Fruit fly (Drosophila melanogaster): ENCODE data around the gene spen.

DNA sequence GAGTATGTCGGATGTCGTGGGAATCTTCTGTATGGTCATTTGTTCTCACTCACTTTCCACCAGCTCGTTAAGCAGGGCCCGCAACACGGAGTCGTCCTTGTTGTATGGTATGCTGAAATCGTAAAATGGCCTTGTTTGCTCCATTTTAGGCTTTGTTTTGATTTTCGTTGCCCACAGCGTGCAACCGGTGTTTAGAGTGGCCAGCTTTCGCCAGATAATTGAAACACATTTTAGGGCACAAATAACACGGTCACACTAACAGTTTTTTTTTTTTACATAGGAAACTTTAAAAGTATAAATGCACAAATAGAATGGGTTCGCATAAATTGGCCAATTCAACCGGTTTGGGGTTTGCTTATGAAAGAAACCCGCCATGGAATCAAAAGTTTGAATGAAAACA, 93.3 kb downstream of the spen start, which contains the start of gene Rpp30:
- TF ChIP-seq CG43689 (GFP tag; IDR thresholded peaks at IDR 0.05), result no peak
- TF ChIP-seq insv (GFP tag; optimal IDR thresholded peaks at IDR 0.05), result no peak
- no peak for TF ChIP-seq sna (GFP tag; IDR thresholded peaks at IDR 0.05; ENCODE audit: partially characterized antibody)
- no peak for TF ChIP-seq CTCF (GFP tag; optimal IDR thresholded peaks at IDR 0.05)
- TF ChIP-seq CG3995 (GFP tag; optimal IDR thresholded peaks at IDR 0.05), result no peak
- TF ChIP-seq PHDP (tag; optimal IDR thresholded peaks at IDR 0.05), result no peak
- TF ChIP-seq Jarid2 (GFP tag; optimal IDR thresholded peaks at IDR 0.05), result no peak
- no peak for TF ChIP-seq CG10431 (GFP tag; optimal IDR thresholded peaks at IDR 0.05)
- TF ChIP-seq CG1602 (GFP tag; optimal IDR thresholded peaks at IDR 0.05), result no peak
